Fruit fly (Drosophila melanogaster) Kc167 (cell line): ENCODE results near the gene Bacc.

ENCODE experiments used
- Sin3A ChIP-seq: fragments of >200 bp; optimal IDR thresholded peaks from 2 replicates; lab custom pipeline; 2018; ENCODE audit warnings: missing external identifiers
- h ChIP-seq: fragments of >200 bp; optimal IDR thresholded peaks from 3 replicates; lab custom pipeline; 2018; ENCODE audit warnings: missing external identifiers
- insv ChIP-seq: fragments of >200 bp; optimal IDR thresholded peaks from 3 replicates; lab custom pipeline; 2018; ENCODE audit warnings: missing external identifiers
- ttk ChIP-seq: sonication (Bioruptor generic); optimal IDR thresholded peaks from 2 replicates; lab custom pipeline; 2017; ENCODE audit warnings: missing external identifiers

DNA sequence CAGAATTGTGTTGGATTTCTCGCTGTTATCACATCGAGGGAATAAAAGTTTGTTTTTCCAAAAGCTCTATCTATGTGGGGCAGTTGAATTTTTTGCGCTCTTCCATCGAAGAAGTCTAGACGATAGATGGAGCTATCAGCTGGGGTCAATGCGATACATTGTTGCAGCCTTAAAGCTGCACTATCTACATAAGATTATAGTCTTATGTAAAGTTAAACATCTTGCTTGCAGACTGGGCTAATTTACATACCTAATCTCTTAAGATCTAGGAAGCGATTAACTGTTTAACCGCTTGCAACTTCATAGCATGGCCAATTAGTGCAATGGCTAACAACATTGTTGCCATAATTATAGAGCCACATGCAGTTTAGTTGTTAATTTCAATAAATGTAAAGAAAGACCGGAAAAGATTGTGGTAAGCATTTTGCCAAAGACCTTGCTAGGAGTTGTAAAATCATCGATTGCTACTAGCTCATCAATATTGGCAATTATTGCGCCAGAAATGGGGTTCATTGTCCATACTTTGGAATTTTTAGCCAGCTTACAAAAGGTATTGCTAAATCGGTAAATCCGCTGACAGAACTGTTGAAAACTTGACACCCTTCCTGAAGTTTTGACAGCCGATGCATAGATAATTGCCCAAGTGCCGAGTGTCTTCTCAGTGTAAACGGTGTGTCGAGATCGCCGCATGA lies 20.0 kb upstream of the Bacc start:
- TF ChIP-seq Sin3A (lab: Kevin White, UChicago) (no peak), ttk (lab: Kevin White, UChicago) (no peak), h (no peak), insv (lab: Kevin White, UChicago) (no peak)
